Worm (Caenorhabditis elegans) whole organism, young adult: Measurements from ENCODE around the gene mec-3.

ENCODE experiments used
- F49E8.2 ChIP-seq: sonication (generic microtip); optimal IDR thresholded peaks from 3 replicates; lab custom pipeline; 2017; ENCODE audit warnings: missing genetic modification characterization, mild to moderate bottlenecking, missing compliant biosample characterization, antibody characterized with exemption, moderate library complexity; ENCODE audit not compliant: insufficient read depth
- ceh-58 ChIP-seq: fragments of 200-800 bp; sonication (Bioruptor generic); IDR thresholded peaks from 2 replicates; pipeline ENCODE4 v1.3.6; 2022; ENCODE audit warnings: missing genetic modification characterization, missing compliant biosample characterization
- let-607 ChIP-seq, 2 experiments: fragments of 200-800 bp in 1 of 2; sonication (Bioruptor generic) in 1 of 2; sonication (generic microtip) in 1 of 2; optimal IDR thresholded peaks; 2 replicates each; lab custom pipeline; 2016 to 2018; ENCODE audit warnings: mild to moderate bottlenecking in 2 of 2, missing compliant biosample characterization in 2 of 2, missing genetic modification characterization in 2 of 2, moderate library complexity in 2 of 2, missing genotype in 1 of 2
- mel-28 ChIP-seq: sonication (generic microtip); optimal IDR thresholded peaks from 2 replicates; lab custom pipeline; 2016; ENCODE audit warnings: borderline replicate concordance, mild to moderate bottlenecking, missing genetic modification characterization, missing compliant biosample characterization
- nhr-90 ChIP-seq: sonication (generic microtip); optimal IDR thresholded peaks from 2 replicates; lab custom pipeline; 2016; ENCODE audit warnings: missing genotype, mild to moderate bottlenecking, missing genetic modification characterization, missing compliant biosample characterization

DNA sequence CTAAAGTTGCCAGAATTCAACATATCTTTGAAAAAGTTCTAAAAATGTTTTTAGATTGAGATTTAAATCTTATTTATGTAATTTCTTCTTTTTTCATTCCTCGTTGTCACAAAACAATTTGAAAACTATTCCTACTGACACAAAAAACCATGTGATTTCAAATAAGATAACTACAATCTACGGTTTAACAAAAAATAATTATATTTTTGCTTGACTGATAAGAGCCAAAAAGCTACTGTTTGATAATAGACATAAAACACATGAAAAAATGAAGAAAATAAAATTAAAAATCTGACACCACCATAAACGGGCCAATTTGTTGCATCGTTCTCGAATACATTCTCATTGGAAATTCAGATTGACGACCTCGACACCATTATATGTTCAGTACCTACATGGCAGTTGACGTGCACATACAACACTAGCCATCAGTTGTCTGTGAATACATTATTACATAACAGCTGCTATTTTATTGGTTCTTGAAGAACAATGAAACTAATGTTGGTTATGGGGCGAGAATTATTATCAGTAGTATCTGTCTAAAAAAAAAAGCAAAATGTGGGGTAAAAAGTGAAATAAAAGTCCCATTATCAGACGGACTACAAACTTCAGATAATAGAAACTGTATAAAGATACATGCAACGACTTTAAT, 2.4 kb upstream of the mec-3 start, which contains the start of gene ugt-43:
- no peak for TF ChIP-seq ceh-58 (GFP tag; lab: Robert Waterston, UW)
- no peak for TF ChIP-seq nhr-90 (tag; lab: Kevin White, UChicago)
- TF ChIP-seq mel-28 (tag; lab: Kevin White, UChicago): no peak
- TF ChIP-seq let-607 (tag; optimal IDR thresholded peaks at IDR 0.05; lab: Kevin White, UChicago): no peak
- no peak for TF ChIP-seq F49E8.2 (tag; lab: Kevin White, UChicago)
